Fruit fly (Drosophila melanogaster) whole organism, adult: ENCODE measurements around the gene Acp95EF.

Source experiments
- CG11617 ChIP-seq: fragments of 200-800 bp; sonication (Bioruptor generic); optimal IDR thresholded peaks from 2 replicates; lab custom pipeline; 2017; ENCODE audit warnings: mild to moderate bottlenecking, missing biosample characterization, missing genetic modification reagents, missing genetic modification characterization
- CG12768 ChIP-seq: fragments of 200-800 bp; sonication (Bioruptor generic); optimal IDR thresholded peaks from 2 replicates; lab custom pipeline; 2017; ENCODE audit warnings: missing biosample characterization, missing genetic modification characterization, mild to moderate bottlenecking, moderate library complexity, missing genetic modification reagents
- CG14711 ChIP-seq: fragments of 200-800 bp; sonication (Bioruptor generic); optimal IDR thresholded peaks from 2 replicates; lab custom pipeline; 2018; ENCODE audit warnings: missing biosample characterization, mild to moderate bottlenecking, missing genetic modification characterization, moderate library complexity
- CG1620 ChIP-seq: fragments of 200-800 bp; sonication (Bioruptor generic); optimal IDR thresholded peaks from 2 replicates; lab custom pipeline; 2016; ENCODE audit warnings: missing biosample characterization, missing genetic modification characterization
- CG33017 ChIP-seq: fragments of 200-800 bp; sonication (Bioruptor generic); optimal IDR thresholded peaks from 2 replicates; lab custom pipeline; 2018; ENCODE audit warnings: missing biosample characterization, mild to moderate bottlenecking, missing genetic modification characterization, moderate library complexity
- CG5204 ChIP-seq: fragments of 200-800 bp; sonication (Bioruptor generic); optimal IDR thresholded peaks from 2 replicates; lab custom pipeline; 2016; ENCODE audit warnings: missing biosample characterization, missing genetic modification characterization
- CG7045 ChIP-seq: fragments of 200-800 bp; sonication (Bioruptor generic); optimal IDR thresholded peaks from 2 replicates; lab custom pipeline; 2017; ENCODE audit warnings: missing biosample characterization, mild to moderate bottlenecking, missing genetic modification characterization
- CG7101 ChIP-seq: fragments of 200-800 bp; sonication (Bioruptor generic); optimal IDR thresholded peaks from 2 replicates; lab custom pipeline; 2018; ENCODE audit warnings: missing biosample characterization, mild to moderate bottlenecking, missing genetic modification characterization, moderate library complexity
- Crg-1 ChIP-seq: fragments of 200-800 bp; sonication (Bioruptor generic); optimal IDR thresholded peaks from 2 replicates; lab custom pipeline; 2016; ENCODE audit warnings: missing biosample characterization, missing genetic modification characterization
- Hr96 ChIP-seq: fragments of 200-800 bp; sonication (Bioruptor generic); optimal IDR thresholded peaks from 2 replicates; lab custom pipeline; 2016; ENCODE audit warnings: missing biosample characterization, missing genetic modification characterization
- Mnt ChIP-seq: fragments of 200-800 bp; sonication (Bioruptor generic); optimal IDR thresholded peaks from 2 replicates; lab custom pipeline; 2016; ENCODE audit warnings: missing biosample characterization, mild to moderate bottlenecking, missing genetic modification characterization
- bab1 ChIP-seq: fragments of 200-800 bp; sonication (Bioruptor generic); optimal IDR thresholded peaks from 3 replicates; lab custom pipeline; 2019; ENCODE audit warnings: missing biosample characterization, mild to moderate bottlenecking, missing genetic modification characterization, moderate library complexity
- cic ChIP-seq: fragments of 200-800 bp; sonication (Bioruptor generic); optimal IDR thresholded peaks from 2 replicates; lab custom pipeline; 2017; ENCODE audit warnings: missing biosample characterization, mild to moderate bottlenecking, missing genetic modification characterization, moderate library complexity
- cnc ChIP-seq, 2 experiments: fragments of >200 bp; optimal IDR thresholded peaks; 2 replicates each; lab custom pipeline; 2017
- kay ChIP-seq: fragments of 200-800 bp; sonication (Bioruptor generic); peaks from one replicate; lab custom pipeline; 2016; ENCODE audit warnings: missing biosample characterization, missing genetic modification characterization, borderline replicate concordance
- ovo ChIP-seq: fragments of 200-800 bp; sonication (Bioruptor generic); optimal IDR thresholded peaks from 2 replicates; lab custom pipeline; 2016; ENCODE audit warnings: missing biosample characterization, missing genetic modification characterization
- pad ChIP-seq: fragments of 200-800 bp; sonication (Bioruptor generic); optimal IDR thresholded peaks from 3 replicates; lab custom pipeline; 2017; ENCODE audit warnings: missing biosample characterization, missing genetic modification characterization, mild to moderate bottlenecking, moderate library complexity, missing genetic modification reagents
- tj ChIP-seq: fragments of 200-800 bp; sonication (Bioruptor generic); optimal IDR thresholded peaks from 3 replicates; lab custom pipeline; 2017; ENCODE audit warnings: missing biosample characterization, mild to moderate bottlenecking, missing genetic modification characterization, moderate library complexity
- toe ChIP-seq: fragments of 200-800 bp; sonication (Bioruptor generic); optimal IDR thresholded peaks from 2 replicates; lab custom pipeline; 2016; ENCODE audit warnings: missing biosample characterization, missing genetic modification characterization

Gene Acp95EF

dm6 chr3R:24266786-24267579, 38.2 kb downstream of the Acp95EF start:
- TF ChIP-seq tj (peak; percentile 18), Mnt (no peak)

- TF ChIP-seq Hr96 (GFP tag; lab: Kevin White, UChicago): no peak
- TF ChIP-seq tj: peak; percentile 94
- no peak for TF ChIP-seq CG7045 (GFP tag; lab: Kevin White, UChicago)
Measured at dm6 chr3R:24267580-24268202, 38.9 kb downstream of the Acp95EF start.

dm6 chr3R:24268293-24268692, 39.5 kb downstream of the Acp95EF start:
- TF ChIP-seq pad (GFP tag; lab: Kevin White, UChicago) (no peak), Hr96 (GFP tag; lab: Kevin White, UChicago) (no peak), cnc (optimal IDR thresholded peaks at IDR 0.05; lab: Kevin White, UChicago) (no peak), kay (GFP tag; lab: Kevin White, UChicago) (no peak), CG11617 (GFP tag; lab: Kevin White, UChicago) (no peak)

- TF ChIP-seq toe (GFP tag; lab: Kevin White, UChicago): no peak
- TF ChIP-seq CG33017 (tag; lab: Kevin White, UChicago): no peak
- no peak for TF ChIP-seq CG14711 (tag; lab: Kevin White, UChicago)
- no peak for TF ChIP-seq Hr96 (GFP tag; lab: Kevin White, UChicago)
- no peak for TF ChIP-seq kay (GFP tag; lab: Kevin White, UChicago)
- no peak for TF ChIP-seq ovo (GFP tag; lab: Kevin White, UChicago)
- no peak for TF ChIP-seq cnc (optimal IDR thresholded peaks at IDR 0.05; lab: Kevin White, UChicago)
- no peak for TF ChIP-seq cic (GFP tag; lab: Kevin White, UChicago)
- no peak for TF ChIP-seq Mnt
- TF ChIP-seq tj: no peak
- no peak for TF ChIP-seq CG7045 (GFP tag; lab: Kevin White, UChicago)
Measured at dm6 chr3R:24270034-24270433, 41.3 kb downstream of the Acp95EF start.

dm6 chr3R:24270578-24270977, 41.8 kb downstream of the Acp95EF start:
- TF ChIP-seq tj (peak; percentile 96), CG1620 (GFP tag; lab: Kevin White, UChicago) (no peak)

- TF ChIP-seq cnc (optimal IDR thresholded peaks at IDR 0.05; lab: Kevin White, UChicago) (no peak), CG7045 (GFP tag; lab: Kevin White, UChicago) (peak; percentile 13), CG33017 (tag; lab: Kevin White, UChicago) (peak; percentile 17), CG5204 (no peak), kay (GFP tag; lab: Kevin White, UChicago) (no peak), bab1 (GFP tag; lab: Kevin White, UChicago) (peak; percentile 74), ovo (GFP tag; lab: Kevin White, UChicago) (peak; percentile 95), Mnt (peak; percentile 71), pad (GFP tag; lab: Kevin White, UChicago) (peak; percentile 23), cic (GFP tag; lab: Kevin White, UChicago) (peak; percentile 52), CG14711 (tag; lab: Kevin White, UChicago) (peak; percentile 77), CG7101 (tag; lab: Kevin White, UChicago) (peak; percentile 43), CG1620 (GFP tag; lab: Kevin White, UChicago) (peak; percentile 14), CG12768 (peak; percentile 24), CG11617 (GFP tag; lab: Kevin White, UChicago) (peak; percentile 16)
Measured at dm6 chr3R:24271071-24271470, 42.3 kb downstream of the Acp95EF start, which contains the start of gene jar. Gene jar (minus strand): TSS chr3R:24271233.

dm6 chr3R:24272232-24272631, 43.5 kb downstream of the Acp95EF start:
- TF ChIP-seq Crg-1 (GFP tag; lab: Kevin White, UChicago) (no peak), CG14711 (tag; lab: Kevin White, UChicago) (no peak), tj (peak; percentile 64), ovo (GFP tag; lab: Kevin White, UChicago) (no peak), bab1 (GFP tag; lab: Kevin White, UChicago) (peak; percentile 16), kay (GFP tag; lab: Kevin White, UChicago) (no peak), CG7101 (tag; lab: Kevin White, UChicago) (no peak), cic (GFP tag; lab: Kevin White, UChicago) (no peak)
